Worm (Caenorhabditis elegans): ENCODE data around the gene C18H7.12.

DNA sequence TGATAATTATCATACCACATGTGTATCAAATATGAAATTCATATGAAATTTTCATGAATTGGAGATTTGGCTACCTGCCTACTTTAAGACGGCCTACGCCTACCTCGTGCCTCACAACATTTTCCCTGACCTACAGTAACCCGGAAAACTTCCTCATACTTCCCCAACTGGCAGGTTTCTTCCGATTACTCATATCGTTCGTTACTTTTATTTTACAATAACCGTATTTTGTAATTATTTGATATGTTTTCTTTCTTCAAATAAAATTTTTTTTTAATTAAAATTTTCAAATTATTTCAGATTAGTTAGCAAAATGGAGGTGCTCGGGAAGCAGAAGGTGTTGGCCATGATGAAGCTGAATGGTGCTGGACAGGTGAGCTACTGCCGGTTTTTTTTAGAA lies 39.6 kb upstream of the C18H7.12 start, which contains the start of gene nhr-76:
- TF ChIP-seq nhr-28 (tag; optimal IDR thresholded peaks at IDR 0.05): no peak
- TF ChIP-seq fos-1 (tag; optimal IDR thresholded peaks at IDR 0.05): no peak
- TF ChIP-seq unc-62 (GFP tag; optimal IDR thresholded peaks at IDR 0.05): no peak
- no peak for TF ChIP-seq nfya-1 (tag; optimal IDR thresholded peaks at IDR 0.05; ENCODE audit: insufficient read depth)
- no peak for TF ChIP-seq nhr-11 (tag; optimal IDR thresholded peaks at IDR 0.05)
- TF ChIP-seq egl-5 (tag; optimal IDR thresholded peaks at IDR 0.05): no peak
- TF ChIP-seq sea-2 (GFP tag; optimal IDR thresholded peaks at IDR 0.05): no peak
- TF ChIP-seq nhr-12 (tag; optimal IDR thresholded peaks at IDR 0.05): no peak
- TF ChIP-seq R02D3.7 (tag; optimal IDR thresholded peaks at IDR 0.05): no peak
- no peak for TF ChIP-seq unc-39 (tag; optimal IDR thresholded peaks at IDR 0.05)
- no peak for TF ChIP-seq egl-27 (tag; optimal IDR thresholded peaks at IDR 0.05)
- no peak for TF ChIP-seq mml-1 (tag; optimal IDR thresholded peaks at IDR 0.05)

Measured in whole organism, L3 larva.